Fruit fly (Drosophila melanogaster) whole organism, prepupa: ENCODE measurements around the gene CG14402.

Experiments
- Blimp-1 ChIP-seq: fragments of 200-800 bp; sonication (Bioruptor generic); optimal IDR thresholded peaks from 3 replicates; lab custom pipeline; 2017; ENCODE audit warnings: missing biosample characterization, missing genetic modification characterization, mild to moderate bottlenecking, moderate library complexity, missing genetic modification reagents
- CG10631 ChIP-seq: fragments of 200-800 bp; sonication (Bioruptor generic); optimal IDR thresholded peaks from 2 replicates; lab custom pipeline; 2016; ENCODE audit warnings: missing biosample characterization, missing genetic modification characterization
- CG11902 ChIP-seq: fragments of 200-800 bp; sonication (Bioruptor generic); optimal IDR thresholded peaks from 3 replicates; lab custom pipeline; 2016; ENCODE audit warnings: missing biosample characterization, missing genetic modification characterization
- CG1621 ChIP-seq: fragments of 200-800 bp; sonication (Bioruptor generic); optimal IDR thresholded peaks from 3 replicates; lab custom pipeline; 2018; ENCODE audit warnings: missing biosample characterization, mild to moderate bottlenecking, missing genetic modification characterization
- CG16779 ChIP-seq: fragments of 200-800 bp; sonication (Bioruptor generic); optimal IDR thresholded peaks from 3 replicates; lab custom pipeline; 2017; ENCODE audit warnings: missing biosample characterization, mild to moderate bottlenecking, missing genetic modification characterization
- CG31627 ChIP-seq: fragments of 200-800 bp; sonication (Bioruptor generic); optimal IDR thresholded peaks from 3 replicates; lab custom pipeline; 2016; ENCODE audit warnings: missing biosample characterization, missing genetic modification characterization
- CG32006 ChIP-seq: fragments of 200-800 bp; sonication (Bioruptor generic); optimal IDR thresholded peaks from 3 replicates; lab custom pipeline; 2017; ENCODE audit warnings: missing biosample characterization, mild to moderate bottlenecking, missing genetic modification characterization
- CG34406 ChIP-seq: fragments of 200-800 bp; sonication (Bioruptor generic); optimal IDR thresholded peaks from 3 replicates; lab custom pipeline; 2016; ENCODE audit warnings: missing biosample characterization, missing genetic modification characterization
- CG3919 ChIP-seq: fragments of 200-800 bp; sonication (Bioruptor generic); optimal IDR thresholded peaks from 3 replicates; lab custom pipeline; 2016; ENCODE audit warnings: missing biosample characterization, missing genetic modification characterization
- CG4318 ChIP-seq: fragments of 200-800 bp; sonication (Bioruptor generic); optimal IDR thresholded peaks from 3 replicates; lab custom pipeline; 2017; ENCODE audit warnings: missing biosample characterization, mild to moderate bottlenecking, missing genetic modification characterization
- CG6276 ChIP-seq: fragments of 200-800 bp; sonication (Bioruptor generic); optimal IDR thresholded peaks from 2 replicates; lab custom pipeline; 2017; ENCODE audit warnings: missing biosample characterization, mild to moderate bottlenecking, missing genetic modification characterization
- CG8119 ChIP-seq: fragments of 200-800 bp; sonication (Bioruptor generic); IDR thresholded peaks from 3 replicates; pipeline ENCODE4 v1.3.6; 2022; ENCODE audit warnings: missing biosample characterization, missing genetic modification characterization
- CG8319 ChIP-seq: fragments of 200-800 bp; sonication (Bioruptor generic); optimal IDR thresholded peaks from 3 replicates; lab custom pipeline; 2016; ENCODE audit warnings: missing biosample characterization, missing genetic modification characterization
- CG8632 ChIP-seq: fragments of 200-800 bp; sonication (Bioruptor generic); optimal IDR thresholded peaks from 3 replicates; lab custom pipeline; 2016; ENCODE audit warnings: missing biosample characterization, missing genetic modification characterization
- CG9139 ChIP-seq: fragments of 200-800 bp; sonication (Bioruptor generic); optimal IDR thresholded peaks from 3 replicates; lab custom pipeline; 2017; ENCODE audit warnings: missing biosample characterization, mild to moderate bottlenecking, missing genetic modification characterization
- Eip78C ChIP-seq: fragments of 200-800 bp; sonication (Bioruptor generic); peaks from one replicate; lab custom pipeline; 2016; ENCODE audit warnings: missing biosample characterization, missing genetic modification characterization
- Eip93F ChIP-seq: fragments of 200-800 bp; sonication (Bioruptor generic); optimal IDR thresholded peaks from 2 replicates; lab custom pipeline; 2016; ENCODE audit warnings: missing biosample characterization, mild to moderate bottlenecking, missing genetic modification characterization
- Ets21C ChIP-seq: fragments of 200-800 bp; sonication (Bioruptor generic); optimal IDR thresholded peaks from 3 replicates; lab custom pipeline; 2016; ENCODE audit warnings: missing biosample characterization, missing genetic modification characterization
- Ets96B ChIP-seq: fragments of 200-800 bp; optimal IDR thresholded peaks from 2 replicates; lab custom pipeline; 2019; ENCODE audit warnings: missing biosample characterization, mild to moderate bottlenecking, missing genetic modification characterization, moderate library complexity
- Gug ChIP-seq: fragments of 200-800 bp; sonication (Bioruptor generic); IDR thresholded peaks from 2 replicates; pipeline ENCODE4 v1.3.6; 2022; ENCODE audit warnings: missing biosample characterization, missing genetic modification characterization
- Hr38 ChIP-seq: sonication (Bioruptor generic); optimal IDR thresholded peaks from 2 replicates; lab custom pipeline; 2016; ENCODE audit warnings: missing biosample characterization, missing genetic modification characterization
- Hr4 ChIP-seq: fragments of 200-800 bp; sonication (Bioruptor generic); optimal IDR thresholded peaks from 3 replicates; lab custom pipeline; 2016; ENCODE audit warnings: missing biosample characterization, missing genetic modification characterization
- Met ChIP-seq: fragments of 200-800 bp; sonication (Bioruptor generic); optimal IDR thresholded peaks from 3 replicates; lab custom pipeline; 2016; ENCODE audit warnings: missing biosample characterization, missing genetic modification characterization
- Sox14 ChIP-seq: fragments of 200-800 bp; sonication (Bioruptor generic); optimal IDR thresholded peaks from 3 replicates; lab custom pipeline; 2016; ENCODE audit warnings: missing biosample characterization, missing genetic modification characterization
- Sox15 ChIP-seq: fragments of 200-800 bp; sonication (Bioruptor generic); optimal IDR thresholded peaks from 3 replicates; lab custom pipeline; 2016; ENCODE audit warnings: missing biosample characterization, missing genetic modification characterization
- achi ChIP-seq: fragments of 200-800 bp; sonication (Bioruptor generic); optimal IDR thresholded peaks from 3 replicates; lab custom pipeline; 2016; ENCODE audit warnings: missing biosample characterization, missing genetic modification characterization
- acj6 ChIP-seq: fragments of 200-800 bp; sonication (Bioruptor generic); optimal IDR thresholded peaks from 3 replicates; lab custom pipeline; 2016; ENCODE audit warnings: missing biosample characterization, missing genetic modification characterization
- cyc ChIP-seq: fragments of 200-800 bp; sonication (Bioruptor generic); optimal IDR thresholded peaks from 3 replicates; lab custom pipeline; 2016; ENCODE audit warnings: missing biosample characterization, missing genetic modification characterization
- dsx ChIP-seq: fragments of 200-800 bp; optimal IDR thresholded peaks from 3 replicates; lab custom pipeline; 2019; ENCODE audit warnings: missing biosample characterization, mild to moderate bottlenecking, missing genetic modification characterization, moderate library complexity; ENCODE audit not compliant: poor library complexity, severe bottlenecking
- esn ChIP-seq: fragments of 200-800 bp; sonication (Bioruptor generic); optimal IDR thresholded peaks from 2 replicates; lab custom pipeline; 2016; ENCODE audit warnings: missing biosample characterization, mild to moderate bottlenecking, missing genetic modification characterization, moderate library complexity
- fd59A ChIP-seq: fragments of 200-800 bp; sonication (Bioruptor generic); optimal IDR thresholded peaks from 2 replicates; lab custom pipeline; 2017; ENCODE audit warnings: missing biosample characterization, mild to moderate bottlenecking, missing genetic modification characterization, missing genetic modification reagents
- fd85E ChIP-seq: fragments of 200-800 bp; sonication (Bioruptor generic); optimal IDR thresholded peaks from 3 replicates; lab custom pipeline; 2016; ENCODE audit warnings: missing biosample characterization, missing genetic modification characterization
- fkh ChIP-seq: fragments of 200-800 bp; sonication (Bioruptor generic); optimal IDR thresholded peaks from 3 replicates; lab custom pipeline; 2017; ENCODE audit warnings: missing biosample characterization, mild to moderate bottlenecking, missing genetic modification characterization, moderate library complexity
- lz ChIP-seq: fragments of 200-800 bp; sonication (Bioruptor generic); optimal IDR thresholded peaks from 3 replicates; lab custom pipeline; 2016; ENCODE audit warnings: missing biosample characterization, missing genetic modification characterization
- pdm3 ChIP-seq: fragments of 200-800 bp; sonication (Bioruptor generic); optimal IDR thresholded peaks from 3 replicates; lab custom pipeline; 2016; ENCODE audit warnings: missing biosample characterization, missing genetic modification characterization
- salr ChIP-seq, 2 experiments: fragments of 200-800 bp; sonication (Bioruptor generic); optimal IDR thresholded peaks; 3 replicates each; lab custom pipeline; 2016 to 2018; ENCODE audit warnings: missing biosample characterization in 2 of 2, missing genetic modification characterization in 2 of 2, mild to moderate bottlenecking in 1 of 2
- spab ChIP-seq: fragments of 200-800 bp; sonication (Bioruptor generic); optimal IDR thresholded peaks from 2 replicates; lab custom pipeline; 2017; ENCODE audit warnings: missing biosample characterization, mild to moderate bottlenecking, missing genetic modification characterization, missing genetic modification reagents
- ss ChIP-seq, 2 experiments: fragments of 200-800 bp; sonication (Bioruptor generic); optimal IDR thresholded peaks; 2 replicates in 1 of 2; 3 replicates in 1 of 2; lab custom pipeline; 2017 to 2018; ENCODE audit warnings: mild to moderate bottlenecking in 2 of 2, missing biosample characterization in 2 of 2, missing genetic modification characterization in 2 of 2, moderate library complexity in 1 of 2
- topi ChIP-seq: fragments of 200-800 bp; sonication (Bioruptor generic); optimal IDR thresholded peaks from 3 replicates; lab custom pipeline; 2016; ENCODE audit warnings: missing biosample characterization, missing genetic modification characterization
- vri ChIP-seq: fragments of 200-800 bp; sonication (Bioruptor generic); optimal IDR thresholded peaks from 3 replicates; lab custom pipeline; 2016; ENCODE audit warnings: missing biosample characterization, mild to moderate bottlenecking, missing genetic modification characterization

CG14402 gene

dm6 chr2L:20844381-20844780 lies 4.7 kb upstream of the CG14402 start (continued):
- TF ChIP-seq Eip93F (GFP tag; lab: Kevin White, UChicago) (no peak), achi (peak; percentile 15), CG16779 (no peak), Gug (GFP tag; lab: Robert Waterston, UW) (no peak), Sox14 (GFP tag; lab: Kevin White, UChicago) (no peak), CG8632 (GFP tag; lab: Kevin White, UChicago) (no peak), Hr38 (GFP tag; lab: Kevin White, UChicago) (no peak), CG1621 (tag; lab: Kevin White, UChicago) (no peak), CG9139 (GFP tag; lab: Kevin White, UChicago) (no peak), Met (GFP tag; lab: Kevin White, UChicago) (no peak), CG34406 (GFP tag; lab: Kevin White, UChicago) (no peak), CG32006 (GFP tag; lab: Kevin White, UChicago) (peak; percentile 72), CG31627 (GFP tag; lab: Kevin White, UChicago) (no peak), acj6 (GFP tag; lab: Kevin White, UChicago) (no peak), CG4318 (GFP tag; lab: Kevin White, UChicago) (peak; percentile 28), CG10631 (GFP tag; lab: Kevin White, UChicago) (no peak), CG6276 (GFP tag; lab: Kevin White, UChicago) (peak; percentile 51), fkh (no peak), topi (no peak), esn (GFP tag; lab: Kevin White, UChicago) (no peak), CG3919 (no peak), lz (GFP tag; lab: Kevin White, UChicago) (no peak), Ets21C (no peak), CG8119 (peak; percentile 51; the same call in 2 of the 3 replicates), Sox15 (GFP tag; lab: Kevin White, UChicago) (no peak), Ets96B (tag; lab: Kevin White, UChicago) (no peak), cyc (GFP tag; lab: Kevin White, UChicago) (no peak), spab (GFP tag; lab: Kevin White, UChicago) (no peak), dsx (no peak), Hr4 (GFP tag; lab: Kevin White, UChicago) (peak; percentile 69)

- TF ChIP-seq CG9139 (GFP tag; lab: Kevin White, UChicago) = no peak
- TF ChIP-seq vri = no peak
- no peak for TF ChIP-seq Sox15 (GFP tag; lab: Kevin White, UChicago)
- no peak for TF ChIP-seq Hr4 (GFP tag; lab: Kevin White, UChicago)
- peak; percentile 14 for TF ChIP-seq Eip78C (GFP tag; lab: Kevin White, UChicago)
Observed at dm6 chr2L:20851592-20851991, 2.5 kb downstream of the CG14402 start.

dm6 chr2L:20852092-20852628 lies 3.1 kb downstream of the CG14402 start, which contains the start of gene twit:
Gene twit (plus strand): TSS chr2L:20852578.
- TF ChIP-seq ss (GFP tag; optimal IDR thresholded peaks at IDR 0.05; lab: Kevin White, UChicago) = no peak
- no peak for TF ChIP-seq CG11902 (GFP tag; lab: Kevin White, UChicago)
- no peak for TF ChIP-seq fd59A (GFP tag; lab: Kevin White, UChicago)
- TF ChIP-seq salr (GFP tag; optimal IDR thresholded peaks at IDR 0.05; lab: Kevin White, UChicago) = no peak
- TF ChIP-seq acj6 (GFP tag; lab: Kevin White, UChicago) = no peak
- no peak for TF ChIP-seq CG8319 (GFP tag; lab: Kevin White, UChicago)
- no peak for TF ChIP-seq CG3919
- TF ChIP-seq CG10631 (GFP tag; lab: Kevin White, UChicago) = no peak
- TF ChIP-seq pdm3 (GFP tag; lab: Kevin White, UChicago) = no peak
- TF ChIP-seq CG1621 (tag; lab: Kevin White, UChicago) = no peak
- TF ChIP-seq topi = no peak
- TF ChIP-seq Blimp-1 = no peak
- no peak for TF ChIP-seq Hr38 (GFP tag; lab: Kevin White, UChicago)
- no peak for TF ChIP-seq CG32006 (GFP tag; lab: Kevin White, UChicago)
- TF ChIP-seq fd85E (GFP tag; lab: Kevin White, UChicago) = no peak
- TF ChIP-seq Hr4 (GFP tag; lab: Kevin White, UChicago) = no peak
- no peak for TF ChIP-seq vri
